Worm (Caenorhabditis elegans): ENCODE results near the gene tebp-2.

tebp-2 gene

ce11 chrIV:5591134-5591533 lies 49.7 kb downstream of the tebp-2 start (continued):
- TF ChIP-seq dsc-1 (tag; optimal IDR thresholded peaks at IDR 0.05) = no peak
- TF ChIP-seq fkh-10 (GFP tag; optimal IDR thresholded peaks at IDR 0.05) = no peak
- no peak for TF ChIP-seq mef-2 (tag; optimal IDR thresholded peaks at IDR 0.05)
- TF ChIP-seq fkh-8 (tag; optimal IDR thresholded peaks at IDR 0.05) = no peak
- TF ChIP-seq swsn-7 (tag; optimal IDR thresholded peaks at IDR 0.05) = peak; percentile 39
- TF ChIP-seq nhr-12 (tag; optimal IDR thresholded peaks at IDR 0.05) = no peak
- TF ChIP-seq dpl-1 (GFP tag; optimal IDR thresholded peaks at IDR 0.05) = peak; percentile 8 to 65 (median 44)
- no peak for TF ChIP-seq ceh-63 (GFP tag; optimal IDR thresholded peaks at IDR 0.05)
- peak; percentile 91 for TF ChIP-seq blmp-1 (tag; optimal IDR thresholded peaks at IDR 0.05)
- TF ChIP-seq egl-13 (tag; optimal IDR thresholded peaks at IDR 0.05) = no peak
- TF ChIP-seq nhr-20 (tag; optimal IDR thresholded peaks at IDR 0.05) = peak; percentile 97
- TF ChIP-seq mdl-1 (tag; optimal IDR thresholded peaks at IDR 0.05) = peak in 1 of 2 experiments; percentile 96
- TF ChIP-seq tlp-1 (tag; optimal IDR thresholded peaks at IDR 0.05) = no peak
- TF ChIP-seq elt-3 (tag; optimal IDR thresholded peaks at IDR 0.05) = peak in 3 of 6 experiments; percentile 37 to 88 (median 76)
- no peak for TF ChIP-seq isw-1 (GFP tag; IDR thresholded peaks at IDR 0.05)
- TF ChIP-seq nhr-76 (tag; optimal IDR thresholded peaks at IDR 0.05) = no peak
- TF ChIP-seq fkh-4 (tag; optimal IDR thresholded peaks at IDR 0.05; ENCODE audit: borderline replicate concordance) = no peak
- TF ChIP-seq nhr-84 (tag; optimal IDR thresholded peaks at IDR 0.05) = no peak
- no peak for TF ChIP-seq lin-15B (tag; optimal IDR thresholded peaks at IDR 0.05)
- TF ChIP-seq nhr-77 (tag; optimal IDR thresholded peaks at IDR 0.05) = peak; percentile 42
- no peak for TF ChIP-seq unc-30 (tag; optimal IDR thresholded peaks at IDR 0.05)
- no peak for TF ChIP-seq ceh-8 (GFP tag; optimal IDR thresholded peaks at IDR 0.05)
- TF ChIP-seq ztf-4 (tag; optimal IDR thresholded peaks at IDR 0.05) = peak; percentile 23
- TF ChIP-seq C34B4.2 (tag; optimal IDR thresholded peaks at IDR 0.05) = no peak
- no peak for TF ChIP-seq zag-1 (tag; optimal IDR thresholded peaks at IDR 0.05)
- TF ChIP-seq ama-1 (optimal IDR thresholded peaks at IDR 0.05) = peak; percentile 44
- peak; percentile 97 for TF ChIP-seq lin-14 (GFP tag; optimal IDR thresholded peaks at IDR 0.05)
- peak; percentile 82 for TF ChIP-seq elt-2 (tag; optimal IDR thresholded peaks at IDR 0.05)
- peak; percentile 24 for TF ChIP-seq snpc-4 (tag; optimal IDR thresholded peaks at IDR 0.05)
- TF ChIP-seq grh-1 (GFP tag; IDR thresholded peaks at IDR 0.05) = peak; percentile 60
- no peak for TF ChIP-seq aly-2 (tag; optimal IDR thresholded peaks at IDR 0.05)
- no peak for TF ChIP-seq unc-86 (tag; optimal IDR thresholded peaks at IDR 0.05)

DNA sequence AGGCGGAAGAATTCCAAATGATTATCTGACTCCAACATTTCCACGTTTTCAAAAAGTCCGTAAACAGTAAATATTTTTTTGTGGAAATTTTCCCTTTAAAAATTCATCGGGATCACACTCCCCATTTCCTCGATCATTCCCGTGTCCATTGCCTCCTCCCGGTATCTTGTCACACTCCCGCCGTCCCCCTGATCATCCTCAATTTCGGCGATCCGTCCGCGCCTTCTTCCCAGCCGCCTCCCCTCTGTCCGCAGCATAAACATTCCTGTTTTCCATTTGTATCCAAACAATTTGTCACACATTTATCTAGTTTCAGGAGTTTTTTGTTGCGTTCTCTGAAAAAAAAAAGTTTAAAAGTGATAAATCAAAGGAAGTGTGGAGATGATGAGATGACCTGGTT lies 51.5 kb downstream of the tebp-2 start:
- TF ChIP-seq nhr-47 (tag; optimal IDR thresholded peaks at IDR 0.05) (peak; percentile 7), nhr-85 (tag) (peak; percentile 83), egl-27 (tag; optimal IDR thresholded peaks at IDR 0.05) (no peak), efl-3 (GFP tag; optimal IDR thresholded peaks at IDR 0.05) (no peak), C16A3.4 (tag; optimal IDR thresholded peaks at IDR 0.05) (peak; percentile 4), sptf-1 (tag; optimal IDR thresholded peaks at IDR 0.05) (no peak), lin-14 (GFP tag; optimal IDR thresholded peaks at IDR 0.05) (peak; percentile 74), blmp-1 (tag; optimal IDR thresholded peaks at IDR 0.05) (peak; percentile 78), nhr-71 (tag; optimal IDR thresholded peaks at IDR 0.05) (peak; percentile 15), elt-3 (tag; optimal IDR thresholded peaks at IDR 0.05) (peak in 1 of 6 experiments; percentile 3)

- no peak for TF ChIP-seq isw-1 (GFP tag; IDR thresholded peaks at IDR 0.05)
- TF ChIP-seq grh-1 (GFP tag; IDR thresholded peaks at IDR 0.05) = no peak
- no peak for TF ChIP-seq nhr-12 (tag; optimal IDR thresholded peaks at IDR 0.05)
- no peak for TF ChIP-seq C34B4.2 (tag; optimal IDR thresholded peaks at IDR 0.05)
- TF ChIP-seq fkh-10 (GFP tag; optimal IDR thresholded peaks at IDR 0.05) = no peak
- TF ChIP-seq F16B12.6 (tag; optimal IDR thresholded peaks at IDR 0.05) = no peak
- peak; percentile 53 for TF ChIP-seq irx-1 (tag; optimal IDR thresholded peaks at IDR 0.05)
- TF ChIP-seq C04F5.9 (tag; optimal IDR thresholded peaks at IDR 0.05) = no peak
- no peak for TF ChIP-seq dsc-1 (tag; optimal IDR thresholded peaks at IDR 0.05)
- peak; percentile 77 for TF ChIP-seq xbp-1 (tag; optimal IDR thresholded peaks at IDR 0.05)
- no peak for TF ChIP-seq tlp-1 (tag; optimal IDR thresholded peaks at IDR 0.05)
- TF ChIP-seq ces-1 (GFP tag; optimal IDR thresholded peaks at IDR 0.05) = no peak
- TF ChIP-seq mab-9 (GFP tag; IDR thresholded peaks at IDR 0.05) = no peak
- TF ChIP-seq sup-37 (GFP tag; optimal IDR thresholded peaks at IDR 0.05) = no peak
- TF ChIP-seq fkh-4 (tag; optimal IDR thresholded peaks at IDR 0.05; ENCODE audit: borderline replicate concordance) = no peak
- no peak for TF ChIP-seq hlh-4 (tag; optimal IDR thresholded peaks at IDR 0.05)
- peak; percentile 70 for TF ChIP-seq nhr-19 (GFP tag; conservative IDR thresholded peaks at IDR 0.05)
- TF ChIP-seq nhr-84 (tag; optimal IDR thresholded peaks at IDR 0.05) = no peak
- peak; percentile 14 for TF ChIP-seq jun-1 (tag; optimal IDR thresholded peaks at IDR 0.05)
- TF ChIP-seq pqm-1 (tag; optimal IDR thresholded peaks at IDR 0.05) = no peak
- no peak for TF ChIP-seq vab-15 (tag; optimal IDR thresholded peaks at IDR 0.05)
- TF ChIP-seq lin-15B (tag; optimal IDR thresholded peaks at IDR 0.05) = no peak
- TF ChIP-seq egl-13 (tag; optimal IDR thresholded peaks at IDR 0.05) = no peak
- TF ChIP-seq blmp-1 (tag; optimal IDR thresholded peaks at IDR 0.05) = peak; percentile 84
Observed at ce11 chrIV:5593804-5594214, 52.4 kb downstream of the tebp-2 start.
